Fruit fly (Drosophila melanogaster) whole organism, embryonic: ENCODE data around the gene Shaw.

Experiments used
- ATbp ChIP-seq: fragments of 200-800 bp; sonication (Bioruptor generic); optimal IDR thresholded peaks from 2 replicates; lab custom pipeline; 2017; ENCODE audit warnings: missing biosample characterization, mild to moderate bottlenecking, missing genetic modification characterization, missing genetic modification reagents
- Aef1 ChIP-seq: fragments of 200-800 bp; sonication (Bioruptor generic); IDR thresholded peaks from 3 replicates; pipeline ENCODE4 v1.3.6; 2022; ENCODE audit warnings: missing biosample characterization, missing genetic modification characterization
- CG10543 ChIP-seq: fragments of 200-800 bp; sonication (Bioruptor generic); optimal IDR thresholded peaks from 3 replicates; lab custom pipeline; 2017; ENCODE audit warnings: missing biosample characterization, mild to moderate bottlenecking, missing genetic modification characterization, moderate library complexity
- CG12155 ChIP-seq: fragments of 200-800 bp; sonication (Bioruptor generic); optimal IDR thresholded peaks from 3 replicates; lab custom pipeline; 2016; ENCODE audit warnings: missing biosample characterization, missing genetic modification characterization
- CG13287 ChIP-seq: fragments of 200-800 bp; sonication (Bioruptor generic); IDR thresholded peaks from 2 replicates; pipeline ENCODE4 v1.3.6; 2022; ENCODE audit warnings: missing biosample characterization, missing genetic modification characterization; ENCODE audit not compliant: partially characterized antibody
- CG13624 ChIP-seq: fragments of 200-800 bp; sonication (Bioruptor generic); optimal IDR thresholded peaks from 2 replicates; lab custom pipeline; 2016; ENCODE audit warnings: missing biosample characterization, missing genetic modification characterization
- CG14710 ChIP-seq: fragments of 200-800 bp; sonication (Bioruptor generic); optimal IDR thresholded peaks from 3 replicates; lab custom pipeline; 2019; ENCODE audit warnings: missing biosample characterization, mild to moderate bottlenecking, missing genetic modification characterization, moderate library complexity
- CG16863 ChIP-seq: fragments of 200-800 bp; sonication (Bioruptor generic); optimal IDR thresholded peaks from 3 replicates; lab custom pipeline; 2016; ENCODE audit warnings: missing biosample characterization, missing genetic modification characterization
- CG18764 ChIP-seq: fragments of 200-800 bp; sonication (Bioruptor generic); optimal IDR thresholded peaks from 3 replicates; lab custom pipeline; 2016; ENCODE audit warnings: missing biosample characterization, missing genetic modification characterization
- CG2875 ChIP-seq: fragments of 200-800 bp; sonication (Bioruptor generic); optimal IDR thresholded peaks from 2 replicates; lab custom pipeline; 2017; ENCODE audit warnings: missing biosample characterization, mild to moderate bottlenecking, missing genetic modification characterization, missing genetic modification reagents
- CG31365 ChIP-seq: fragments of 200-800 bp; sonication (Bioruptor generic); optimal IDR thresholded peaks from 2 replicates; lab custom pipeline; 2018; ENCODE audit warnings: missing biosample characterization, mild to moderate bottlenecking, missing genetic modification characterization
- CG3163 ChIP-seq: fragments of 200-800 bp; sonication (Bioruptor generic); optimal IDR thresholded peaks from 3 replicates; lab custom pipeline; 2016; ENCODE audit warnings: missing biosample characterization, missing genetic modification characterization
- CG32772 ChIP-seq: fragments of 200-800 bp; sonication (Bioruptor generic); IDR thresholded peaks from 2 replicates; pipeline ENCODE4 v1.3.6; 2022; ENCODE audit warnings: missing biosample characterization, missing genetic modification characterization
- CG3281 ChIP-seq: fragments of 200-800 bp; sonication (Bioruptor generic); optimal IDR thresholded peaks from 3 replicates; lab custom pipeline; 2017; ENCODE audit warnings: missing biosample characterization, mild to moderate bottlenecking, missing genetic modification characterization
- CG4282 ChIP-seq: fragments of 200-800 bp; sonication (Bioruptor generic); optimal IDR thresholded peaks from 2 replicates; lab custom pipeline; 2016; ENCODE audit warnings: missing biosample characterization, missing genetic modification characterization
- CG5953 ChIP-seq: fragments of 200-800 bp; sonication (Bioruptor generic); IDR thresholded peaks from 2 replicates; pipeline ENCODE4 v1.3.6; 2022; ENCODE audit warnings: missing biosample characterization, missing genetic modification characterization
- CG6854 ChIP-seq: fragments of 200-800 bp; sonication (Bioruptor generic); optimal IDR thresholded peaks from 3 replicates; lab custom pipeline; 2017; ENCODE audit warnings: missing biosample characterization, mild to moderate bottlenecking, missing genetic modification characterization
- CG8388 ChIP-seq: fragments of 200-800 bp; sonication (Bioruptor generic); optimal IDR thresholded peaks from 2 replicates; lab custom pipeline; 2019; ENCODE audit warnings: missing biosample characterization, mild to moderate bottlenecking, missing genetic modification characterization, moderate library complexity
- CG8944 ChIP-seq: fragments of 200-800 bp; sonication (Bioruptor generic); optimal IDR thresholded peaks from 3 replicates; lab custom pipeline; 2016; ENCODE audit warnings: missing biosample characterization, missing genetic modification characterization
- Dek ChIP-seq: fragments of 200-800 bp; sonication (Bioruptor generic); optimal IDR thresholded peaks from 3 replicates; lab custom pipeline; 2019; ENCODE audit warnings: missing biosample characterization, mild to moderate bottlenecking, missing genetic modification characterization, moderate library complexity
- HmgZ ChIP-seq: fragments of 200-800 bp; sonication (Bioruptor generic); optimal IDR thresholded peaks from 2 replicates; lab custom pipeline; 2018; ENCODE audit warnings: missing biosample characterization, mild to moderate bottlenecking, missing genetic modification characterization
- Hr51 ChIP-seq, 2 experiments: fragments of 200-800 bp; sonication (Bioruptor generic); optimal IDR thresholded peaks; 2 replicates in 1 of 2; 3 replicates in 1 of 2; lab custom pipeline; 2016 to 2018; ENCODE audit warnings: missing biosample characterization in 2 of 2, missing genetic modification characterization in 2 of 2, mild to moderate bottlenecking in 1 of 2, moderate library complexity in 1 of 2
- Med ChIP-seq: fragments of 200-800 bp; sonication (Bioruptor generic); peaks from one replicate; lab custom pipeline; 2016; ENCODE audit warnings: missing biosample characterization, missing genetic modification characterization, mild to moderate bottlenecking, inconsistent platforms, moderate library complexity
- NC2β ChIP-seq: fragments of 200-800 bp; sonication (Bioruptor generic); optimal IDR thresholded peaks from 2 replicates; lab custom pipeline; 2016; ENCODE audit warnings: missing biosample characterization, missing genetic modification characterization
- Oli ChIP-seq: fragments of 200-800 bp; sonication (Bioruptor generic); optimal IDR thresholded peaks from 2 replicates; lab custom pipeline; 2018; ENCODE audit warnings: missing biosample characterization, mild to moderate bottlenecking, missing genetic modification characterization, moderate library complexity
- Ptx1 ChIP-seq: fragments of 200-800 bp; sonication (Bioruptor generic); IDR thresholded peaks from 2 replicates; pipeline ENCODE4 v1.3.6; 2022; ENCODE audit warnings: missing biosample characterization, missing genetic modification characterization
- Rfx ChIP-seq: fragments of 200-800 bp; sonication (Bioruptor generic); IDR thresholded peaks from 2 replicates; pipeline ENCODE4 v1.3.6; 2022; ENCODE audit warnings: missing biosample characterization, missing genetic modification characterization
- Taf1 ChIP-seq: fragments of 200-800 bp; sonication (Bioruptor generic); IDR thresholded peaks from 2 replicates; pipeline ENCODE4 v1.3.6; 2022; ENCODE audit warnings: missing biosample characterization, missing genetic modification characterization
- abd-A ChIP-seq: fragments of 200-800 bp; sonication (Bioruptor generic); optimal IDR thresholded peaks from 3 replicates; lab custom pipeline; 2019; ENCODE audit warnings: missing biosample characterization, mild to moderate bottlenecking, missing genetic modification characterization, moderate library complexity
- bcd ChIP-seq: fragments of 200-800 bp; sonication (Bioruptor generic); optimal IDR thresholded peaks from 2 replicates; lab custom pipeline; 2017; ENCODE audit warnings: missing biosample characterization, mild to moderate bottlenecking, missing genetic modification characterization
- bsh ChIP-seq, 2 experiments: fragments of 200-800 bp; sonication (Bioruptor generic); optimal IDR thresholded peaks; 2 replicates each; lab custom pipeline; 2017 to 2018; ENCODE audit warnings: mild to moderate bottlenecking in 2 of 2, missing biosample characterization in 2 of 2, missing genetic modification characterization in 2 of 2, moderate library complexity in 1 of 2
- cad ChIP-seq: fragments of >200 bp; optimal IDR thresholded peaks from 2 replicates; lab custom pipeline; 2017; ENCODE audit warnings: missing biosample characterization, missing genetic modification characterization
- chif ChIP-seq, 2 experiments: fragments of 200-800 bp; sonication (Bioruptor generic); optimal IDR thresholded peaks; 3 replicates each; lab custom pipeline; 2016; ENCODE audit warnings: missing biosample characterization in 2 of 2, missing genetic modification characterization in 2 of 2
- crc ChIP-seq: fragments of 200-800 bp; sonication (Bioruptor generic); optimal IDR thresholded peaks from 2 replicates; lab custom pipeline; 2016; ENCODE audit warnings: missing biosample characterization, missing genetic modification characterization
- crol ChIP-seq: fragments of 200-800 bp; sonication (Bioruptor generic); IDR thresholded peaks from 2 replicates; pipeline ENCODE4 v1.3.6; 2022; ENCODE audit warnings: missing biosample characterization, missing genetic modification characterization
- dati ChIP-seq: fragments of 200-800 bp; sonication (Bioruptor generic); IDR thresholded peaks from 2 replicates; pipeline ENCODE4 v1.3.6; 2022; ENCODE audit warnings: missing biosample characterization, missing genetic modification characterization
- exex ChIP-seq: fragments of 200-800 bp; sonication (Bioruptor generic); optimal IDR thresholded peaks from 4 replicates; lab custom pipeline; 2018; ENCODE audit warnings: missing biosample characterization, mild to moderate bottlenecking, missing genetic modification characterization, moderate library complexity
- mam ChIP-seq: fragments of 200-800 bp; sonication (Bioruptor generic); optimal IDR thresholded peaks from 3 replicates; lab custom pipeline; 2016; ENCODE audit warnings: missing biosample characterization, missing genetic modification characterization
- mirr ChIP-seq: fragments of 200-800 bp; sonication (Bioruptor generic); optimal IDR thresholded peaks from 3 replicates; lab custom pipeline; 2018; ENCODE audit warnings: missing biosample characterization, mild to moderate bottlenecking, missing genetic modification characterization
- sens ChIP-seq: fragments of 200-800 bp; sonication (Bioruptor generic); peaks from one replicate; lab custom pipeline; 2016; ENCODE audit warnings: missing biosample characterization, missing genetic modification characterization
- stwl ChIP-seq: fragments of 200-800 bp; sonication (Bioruptor generic); optimal IDR thresholded peaks from 3 replicates; lab custom pipeline; 2018; ENCODE audit warnings: missing biosample characterization, mild to moderate bottlenecking, missing genetic modification characterization, moderate library complexity
- tna ChIP-seq: fragments of 200-800 bp; sonication (Bioruptor generic); IDR thresholded peaks from 2 replicates; pipeline ENCODE4 v1.3.6; 2022; ENCODE audit warnings: missing biosample characterization, missing genetic modification characterization; ENCODE audit not compliant: partially characterized antibody
- unc-4 ChIP-seq: fragments of 200-800 bp; sonication (Bioruptor generic); IDR thresholded peaks from 2 replicates; pipeline ENCODE4 v1.3.6; 2022; ENCODE audit warnings: missing biosample characterization, missing genetic modification characterization; ENCODE audit not compliant: partially characterized antibody
- wdn ChIP-seq: fragments of 200-800 bp; sonication (Bioruptor generic); IDR thresholded peaks from 2 replicates; pipeline ENCODE4 v1.3.6; 2022; ENCODE audit warnings: missing biosample characterization, missing genetic modification characterization

Gene Shaw

dm6 chr2L:3776614-3777196 is 58.7 kb downstream of the Shaw start (continued):
- TF ChIP-seq CG8388 (GFP tag; lab: Kevin White, UChicago): peak; percentile 94

- no peak for TF ChIP-seq CG8944 (GFP tag; lab: Kevin White, UChicago)
- peak; percentile 27 for TF ChIP-seq mirr (GFP tag; lab: Kevin White, UChicago)
- no peak for TF ChIP-seq CG5953
- no peak for TF ChIP-seq CG18764 (GFP tag; lab: Kevin White, UChicago)
- no peak for TF ChIP-seq CG6854 (GFP tag; lab: Kevin White, UChicago)
- TF ChIP-seq exex (tag; lab: Kevin White, UChicago): peak; percentile 62
- TF ChIP-seq Taf1 (GFP tag; lab: Robert Waterston, UW): no peak
- peak; percentile 53 for TF ChIP-seq Med (GFP tag; lab: Kevin White, UChicago)
- TF ChIP-seq crc (GFP tag; lab: Kevin White, UChicago): no peak
These were observed 59.5 kb downstream of the Shaw start for dm6 chr2L:3777485-3777884.

- peak; percentile 4 for TF ChIP-seq NC2β (GFP tag; lab: Kevin White, UChicago)
- peak; percentile 42 to 75 for TF ChIP-seq bsh (GFP tag; optimal IDR thresholded peaks at IDR 0.05; lab: Kevin White, UChicago)
- peak; percentile 83 for TF ChIP-seq CG10543 (GFP tag; lab: Kevin White, UChicago)
- 0 out of 2 replicates have a peak, but pooled peaks have one; percentile 38 for TF ChIP-seq unc-4 (GFP tag; lab: Robert Waterston, UW)
- peak; percentile 4 for TF ChIP-seq CG12155
- no peak for TF ChIP-seq stwl
- TF ChIP-seq crol (GFP tag; lab: Robert Waterston, UW): peak; percentile 71
- peak; percentile 40; the same call in 1 of the 2 replicates for TF ChIP-seq Ptx1 (GFP tag; lab: Robert Waterston, UW)
- TF ChIP-seq cad (GFP tag; lab: Kevin White, UChicago): peak; percentile 49
- TF ChIP-seq tna: peak; percentile 24; the same call in 1 of the 2 replicates
- TF ChIP-seq Hr51 (GFP tag; optimal IDR thresholded peaks at IDR 0.05; lab: Kevin White, UChicago): peak in 1 of 2 experiments; percentile 56
- peak; percentile 10 for TF ChIP-seq CG2875 (GFP tag; lab: Kevin White, UChicago)
- TF ChIP-seq chif (GFP tag; optimal IDR thresholded peaks at IDR 0.05; lab: Kevin White, UChicago): no peak
- peak; percentile 2 for TF ChIP-seq Dek (tag; lab: Kevin White, UChicago)
- TF ChIP-seq Rfx (GFP tag; lab: Robert Waterston, UW): peak; percentile 31; the same call in 1 of the 2 replicates
- TF ChIP-seq abd-A (tag; lab: Kevin White, UChicago): peak; percentile 78
- peak; percentile 19 for TF ChIP-seq bcd (GFP tag; lab: Kevin White, UChicago)
- no peak for TF ChIP-seq wdn (GFP tag; lab: Robert Waterston, UW)
- TF ChIP-seq CG4282 (GFP tag; lab: Kevin White, UChicago): no peak
- TF ChIP-seq dati (GFP tag; lab: Robert Waterston, UW): no peak
- TF ChIP-seq CG31365: peak; percentile 6
- TF ChIP-seq ATbp (GFP tag; lab: Kevin White, UChicago): peak; percentile 19
- peak; percentile 40; the same call in 1 of the 2 replicates for TF ChIP-seq CG13287
- 0 out of 3 replicates have a peak, but pooled peaks have one; percentile 18 for TF ChIP-seq Aef1 (GFP tag; lab: Robert Waterston, UW)
- 0 out of 2 replicates have a peak, but pooled peaks have one; percentile 21 for TF ChIP-seq CG32772 (GFP tag; lab: Robert Waterston, UW)
- TF ChIP-seq CG14710 (tag; lab: Kevin White, UChicago): peak; percentile 18
- peak; percentile 79 for TF ChIP-seq sens (GFP tag; lab: Kevin White, UChicago)
- TF ChIP-seq CG3281: no peak
- TF ChIP-seq CG3163 (GFP tag; lab: Kevin White, UChicago): no peak
- TF ChIP-seq mam (GFP tag; lab: Kevin White, UChicago): no peak
- TF ChIP-seq CG13624 (GFP tag; lab: Kevin White, UChicago): peak; percentile 28
- TF ChIP-seq Oli (tag; lab: Kevin White, UChicago): peak; percentile 4
- no peak for TF ChIP-seq CG16863 (GFP tag; lab: Kevin White, UChicago)
- TF ChIP-seq HmgZ: peak; percentile 23
These were observed 60.4 kb downstream of the Shaw start for dm6 chr2L:3778157-3779060.
